Worm (Caenorhabditis elegans): ENCODE results near the gene Y25C1A.2.

Gene Y25C1A.2

ce11 chrII:3148404-3148803 is 36.0 kb downstream of the Y25C1A.2 start:
- TF ChIP-seq blmp-1 (tag; optimal IDR thresholded peaks at IDR 0.05): no peak
- no peak for TF ChIP-seq bed-3 (GFP tag; optimal IDR thresholded peaks at IDR 0.05)
- no peak for TF ChIP-seq zip-8 (tag; optimal IDR thresholded peaks at IDR 0.05)
- no peak for TF ChIP-seq ham-2 (GFP tag; optimal IDR thresholded peaks at IDR 0.05)
- TF ChIP-seq mab-5 (tag; optimal IDR thresholded peaks at IDR 0.05): no peak
- no peak for TF ChIP-seq ceh-39 (tag; optimal IDR thresholded peaks at IDR 0.05)
- TF ChIP-seq ces-1 (GFP tag; optimal IDR thresholded peaks at IDR 0.05): no peak
- TF ChIP-seq hlh-1 (tag; optimal IDR thresholded peaks at IDR 0.05): no peak
- TF ChIP-seq M03D4.4 (tag; optimal IDR thresholded peaks at IDR 0.05): no peak
- TF ChIP-seq nhr-2 (tag; optimal IDR thresholded peaks at IDR 0.05): no peak
- TF ChIP-seq ztf-11 (tag; optimal IDR thresholded peaks at IDR 0.05): no peak
- TF ChIP-seq unc-120 (tag; optimal IDR thresholded peaks at IDR 0.05; ENCODE audit: poor library complexity, severe bottlenecking): no peak
- TF ChIP-seq unc-62 (GFP tag; optimal IDR thresholded peaks at IDR 0.05): no peak
- no peak for TF ChIP-seq unc-39 (tag; optimal IDR thresholded peaks at IDR 0.05)
- TF ChIP-seq elt-1 (tag; optimal IDR thresholded peaks at IDR 0.05; ENCODE audit: borderline replicate concordance, insufficient read depth): no peak
- no peak for TF ChIP-seq pha-4 (tag; optimal IDR thresholded peaks at IDR 0.05)

DNA sequence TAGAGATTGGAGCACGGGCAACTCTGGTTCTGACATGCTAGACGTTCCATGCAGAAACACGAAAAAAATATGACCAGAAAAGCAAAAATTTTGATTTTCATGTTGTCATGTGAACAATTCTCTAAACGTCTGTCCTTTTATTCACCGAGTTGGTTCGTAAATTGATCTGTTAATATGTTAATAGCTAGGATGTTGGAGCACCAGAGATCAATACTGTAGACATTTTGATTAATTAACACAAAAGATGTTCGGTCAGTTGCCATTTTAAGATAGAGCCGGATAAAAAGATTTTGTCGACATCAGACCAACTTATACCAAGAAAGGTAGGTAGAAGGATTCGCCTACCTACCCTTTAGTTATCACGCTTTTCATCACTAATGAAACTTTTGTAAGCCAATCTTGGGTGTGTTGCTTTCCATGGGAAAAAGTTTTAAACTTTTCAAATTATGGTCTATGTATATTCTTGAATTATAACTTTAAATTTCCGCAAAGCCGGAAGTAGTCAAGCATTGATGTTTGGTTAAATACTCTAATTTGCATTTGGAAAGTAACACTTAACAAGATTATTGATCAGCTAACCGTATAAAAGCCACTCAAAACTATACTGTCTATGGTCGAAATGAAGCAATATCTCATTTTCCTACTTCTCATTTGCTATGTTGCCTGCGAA is 37.2 kb downstream of the Y25C1A.2 start, which contains the start of the genes T10D4.11 and T10D4.1:
Gene T10D4.11, minus strand, starts transcription at position 101 of the 670 bp plus-strand sequence.
Gene T10D4.1, plus strand, starts transcription at position 620 of the 670 bp plus-strand sequence.
- TF ChIP-seq elt-1 (tag; optimal IDR thresholded peaks at IDR 0.05; ENCODE audit: borderline replicate concordance, insufficient read depth) (no peak), tbx-8 (GFP tag; optimal IDR thresholded peaks at IDR 0.05) (no peak), nhr-12 (tag; optimal IDR thresholded peaks at IDR 0.05) (no peak), snpc-4 (tag; optimal IDR thresholded peaks at IDR 0.05) (no peak), sem-2 (GFP tag; optimal IDR thresholded peaks at IDR 0.05) (no peak), M03D4.4 (tag; optimal IDR thresholded peaks at IDR 0.05) (no peak), hlh-1 (tag; optimal IDR thresholded peaks at IDR 0.05) (no peak), elt-3 (tag; optimal IDR thresholded peaks at IDR 0.05) (no peak), bed-3 (GFP tag; optimal IDR thresholded peaks at IDR 0.05) (no peak), nhr-28 (tag; optimal IDR thresholded peaks at IDR 0.05) (no peak)

DNA sequence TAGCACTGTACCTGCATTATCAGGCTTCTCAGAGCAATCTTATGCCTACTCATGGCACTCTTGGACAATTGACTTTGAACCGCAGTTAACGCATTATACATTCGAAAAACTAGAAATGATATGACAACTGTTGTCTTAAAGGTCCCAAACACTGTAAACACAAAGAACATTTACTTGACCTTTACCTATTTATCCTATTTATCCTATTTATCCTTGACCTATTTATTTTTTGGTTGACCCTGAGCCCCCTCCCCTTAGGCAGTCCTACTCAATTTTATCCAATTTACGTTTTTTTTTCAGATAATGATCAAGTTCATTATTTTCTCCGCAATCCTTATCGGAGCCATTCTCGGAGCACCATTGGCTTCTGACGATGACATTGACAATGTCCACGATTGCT is 39.2 kb downstream of the Y25C1A.2 start, which contains the start of the genes T10D4.14 and T10D4.19:
Gene T10D4.14, minus strand, starts transcription at position 101 of the 400 bp plus-strand sequence.
Gene T10D4.19, plus strand, starts transcription at position 304 of the 400 bp plus-strand sequence.
- TF ChIP-seq pha-4 (tag; optimal IDR thresholded peaks at IDR 0.05) (no peak), ceh-39 (tag; optimal IDR thresholded peaks at IDR 0.05) (no peak), sem-2 (GFP tag; optimal IDR thresholded peaks at IDR 0.05) (no peak), ham-2 (GFP tag; optimal IDR thresholded peaks at IDR 0.05) (no peak), unc-120 (tag; optimal IDR thresholded peaks at IDR 0.05; ENCODE audit: poor library complexity, severe bottlenecking) (no peak), mls-2 (tag; optimal IDR thresholded peaks at IDR 0.05) (no peak), nhr-237 (tag; optimal IDR thresholded peaks at IDR 0.05) (no peak), hlh-1 (tag; optimal IDR thresholded peaks at IDR 0.05) (no peak), mab-5 (tag; optimal IDR thresholded peaks at IDR 0.05) (no peak), lsy-2 (tag; optimal IDR thresholded peaks at IDR 0.05) (no peak), ztf-11 (tag; optimal IDR thresholded peaks at IDR 0.05) (no peak), blmp-1 (tag; optimal IDR thresholded peaks at IDR 0.05) (no peak), sptf-1 (tag; optimal IDR thresholded peaks at IDR 0.05) (no peak), mep-1 (tag; optimal IDR thresholded peaks at IDR 0.05) (no peak), flh-1 (GFP tag; optimal IDR thresholded peaks at IDR 0.05) (no peak), lin-13 (tag; optimal IDR thresholded peaks at IDR 0.05) (no peak), bed-3 (GFP tag; optimal IDR thresholded peaks at IDR 0.05) (no peak), ceh-83 (GFP tag; optimal IDR thresholded peaks at IDR 0.05) (no peak), nhr-2 (tag; optimal IDR thresholded peaks at IDR 0.05) (no peak), snpc-4 (tag; optimal IDR thresholded peaks at IDR 0.05) (no peak)

DNA sequence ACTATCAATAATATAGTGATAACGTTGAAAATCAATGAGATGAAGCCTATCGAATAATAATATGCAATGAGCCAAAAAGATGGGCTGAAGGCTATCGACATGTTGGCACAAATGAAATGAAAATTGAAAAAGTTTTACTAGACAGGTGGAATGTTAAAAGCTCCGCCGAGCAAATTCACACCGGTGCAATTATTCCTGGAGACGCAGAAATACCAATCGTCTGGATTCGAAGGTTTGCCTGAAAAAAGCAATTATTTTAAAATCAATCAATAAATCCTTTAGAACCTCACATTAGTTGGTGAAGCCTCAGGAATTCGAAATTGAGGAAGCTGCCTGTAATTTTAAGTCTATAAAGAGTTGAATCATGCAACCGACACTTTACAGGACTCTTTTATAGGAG is 42.0 kb downstream of the Y25C1A.2 start, which contains the start of gene sri-32:
Gene sri-32, minus strand, starts transcription at position 101 of the 400 bp plus-strand sequence.
- no peak for TF ChIP-seq nhr-2 (tag; optimal IDR thresholded peaks at IDR 0.05)
- no peak for TF ChIP-seq ceh-39 (tag; optimal IDR thresholded peaks at IDR 0.05)
- TF ChIP-seq nhr-12 (tag; optimal IDR thresholded peaks at IDR 0.05): no peak
- TF ChIP-seq cnd-1 (tag; optimal IDR thresholded peaks at IDR 0.05): no peak
- TF ChIP-seq lsy-2 (tag; optimal IDR thresholded peaks at IDR 0.05): no peak
- no peak for TF ChIP-seq ham-2 (GFP tag; optimal IDR thresholded peaks at IDR 0.05)
- TF ChIP-seq mab-5 (tag; optimal IDR thresholded peaks at IDR 0.05): no peak
- no peak for TF ChIP-seq mls-2 (tag; optimal IDR thresholded peaks at IDR 0.05)
- TF ChIP-seq ztf-11 (tag; optimal IDR thresholded peaks at IDR 0.05): no peak

Data from whole organism, mixed stage, embryonic.